Fruit fly (Drosophila melanogaster): Measurements from ENCODE around the gene CG18179.

CG18179 gene

dm6 chr3L:9614589-9615442 lies 24.3 kb upstream of the CG18179 start, which contains the start of gene LanB2 (continued):
- peak; percentile 25 for TF ChIP-seq fd85E (GFP tag; optimal IDR thresholded peaks at IDR 0.05)
- TF ChIP-seq CG10669 (GFP tag; optimal IDR thresholded peaks at IDR 0.05), result no peak
- peak; percentile 56; the same call in 2 of the 3 replicates for TF ChIP-seq CG6163 (GFP tag; IDR thresholded peaks at IDR 0.05)
- TF ChIP-seq svp (GFP tag), result peak; percentile 82
- TF ChIP-seq eg (GFP tag; IDR thresholded peaks at IDR 0.05), result peak; percentile 51; the same call in 1 of the 3 replicates
- TF ChIP-seq net (GFP tag; optimal IDR thresholded peaks at IDR 0.05), result peak; percentile 12
- TF ChIP-seq CG16779 (tag; optimal IDR thresholded peaks at IDR 0.05), result peak; percentile 30
- no peak for TF ChIP-seq dac (GFP tag; optimal IDR thresholded peaks at IDR 0.05)
- no peak for TF ChIP-seq CG11902 (GFP tag; optimal IDR thresholded peaks at IDR 0.05)
- peak; percentile 10 for TF ChIP-seq Ets96B (tag; optimal IDR thresholded peaks at IDR 0.05)
- peak; percentile 97 for TF ChIP-seq dsx (GFP tag; optimal IDR thresholded peaks at IDR 0.05; ENCODE audit: poor library complexity, severe bottlenecking)
- peak; percentile 52 for TF ChIP-seq Blimp-1 (GFP tag; optimal IDR thresholded peaks at IDR 0.05)
- no peak for TF ChIP-seq CG31627 (GFP tag; optimal IDR thresholded peaks at IDR 0.05)
- no peak for TF ChIP-seq pdm3 (GFP tag; optimal IDR thresholded peaks at IDR 0.05)
- TF ChIP-seq CG8119 (GFP tag; IDR thresholded peaks at IDR 0.05), result peak; percentile 59; the same call in 2 of the 3 replicates
- TF ChIP-seq CG4318 (GFP tag; optimal IDR thresholded peaks at IDR 0.05), result no peak
- TF ChIP-seq CG6808 (GFP tag; optimal IDR thresholded peaks at IDR 0.05), result peak; percentile 24
- TF ChIP-seq CG6792 (GFP tag; optimal IDR thresholded peaks at IDR 0.05), result peak; percentile 12
- no peak for TF ChIP-seq cyc (GFP tag; optimal IDR thresholded peaks at IDR 0.05)

- no peak for TF ChIP-seq eg (GFP tag; IDR thresholded peaks at IDR 0.05)
- no peak for TF ChIP-seq CG8319 (GFP tag; optimal IDR thresholded peaks at IDR 0.05)
- TF ChIP-seq vri (GFP tag; optimal IDR thresholded peaks at IDR 0.05), result peak; percentile 73
- peak; percentile 64 for TF ChIP-seq svp (GFP tag)
- no peak for TF ChIP-seq Sox15 (GFP tag; optimal IDR thresholded peaks at IDR 0.05)
- TF ChIP-seq Eip93F (GFP tag; optimal IDR thresholded peaks at IDR 0.05), result no peak
- no peak for TF ChIP-seq Ets96B (tag; optimal IDR thresholded peaks at IDR 0.05)
- TF ChIP-seq Hr38 (GFP tag; optimal IDR thresholded peaks at IDR 0.05), result no peak
- TF ChIP-seq CG4318 (GFP tag; optimal IDR thresholded peaks at IDR 0.05), result no peak
- TF ChIP-seq fkh (GFP tag; optimal IDR thresholded peaks at IDR 0.05), result peak; percentile 22
These were observed 23.5 kb upstream of the CG18179 start for dm6 chr3L:9615443-9616141.

- TF ChIP-seq acj6 (GFP tag; optimal IDR thresholded peaks at IDR 0.05), result no peak
- TF ChIP-seq CG3919 (GFP tag; optimal IDR thresholded peaks at IDR 0.05), result no peak
These were observed 15.1 kb upstream of the CG18179 start, which contains the start of gene CG3335 for dm6 chr3L:9624014-9624413. CG3335 (plus strand) TSS chr3L:9624237.

dm6 chr3L:9628376-9628775 lies 10.7 kb upstream of the CG18179 start, which contains the start of gene Cyp40:
Cyp40 (plus strand) TSS chr3L:9628676.
- TF ChIP-seq CG32006 (GFP tag; optimal IDR thresholded peaks at IDR 0.05), result no peak
- TF ChIP-seq CG3032 (tag; optimal IDR thresholded peaks at IDR 0.05), result no peak
- no peak for TF ChIP-seq CG11294 (GFP tag; IDR thresholded peaks at IDR 0.05)
- TF ChIP-seq CG6854 (GFP tag; optimal IDR thresholded peaks at IDR 0.05), result no peak
- no peak for TF ChIP-seq OdsH (GFP tag; optimal IDR thresholded peaks at IDR 0.05)
- TF ChIP-seq Hr4 (GFP tag; optimal IDR thresholded peaks at IDR 0.05), result no peak
- no peak for TF ChIP-seq Sox15 (GFP tag; optimal IDR thresholded peaks at IDR 0.05)
- TF ChIP-seq topi (GFP tag; optimal IDR thresholded peaks at IDR 0.05), result no peak
- no peak for TF ChIP-seq Sox14 (GFP tag; optimal IDR thresholded peaks at IDR 0.05)
- TF ChIP-seq CG6808 (GFP tag; optimal IDR thresholded peaks at IDR 0.05), result no peak
- TF ChIP-seq Gug (GFP tag; IDR thresholded peaks at IDR 0.05), result no peak
- TF ChIP-seq acj6 (GFP tag; optimal IDR thresholded peaks at IDR 0.05), result no peak
- no peak for TF ChIP-seq dac (GFP tag; optimal IDR thresholded peaks at IDR 0.05)

Measured in whole organism, prepupa.